Worm (Caenorhabditis elegans) whole organism, L3 larva: ENCODE data around the gene C11H1.9.

Experiments used
- ceh-16 ChIP-seq: sonication (generic microtip); optimal IDR thresholded peaks from 2 replicates; lab custom pipeline; 2017; ENCODE audit warnings: missing biosample characterization, missing genetic modification characterization
- elt-2 ChIP-seq: sonication (generic microtip); optimal IDR thresholded peaks from 2 replicates; lab custom pipeline; 2016; ENCODE audit warnings: missing genetic modification reagents, mild to moderate bottlenecking, missing genetic modification characterization, missing compliant biosample characterization
- lin-15B ChIP-seq: fragments of 150-350 bp; optimal IDR thresholded peaks from 2 replicates; lab custom pipeline; 2014; ENCODE audit warnings: missing biosample characterization, missing genetic modification characterization
- nhr-12 ChIP-seq: fragments of 150-350 bp; optimal IDR thresholded peaks from 2 replicates; lab custom pipeline; 2014; ENCODE audit warnings: missing biosample characterization, missing genetic modification characterization
- unc-62 ChIP-seq: fragments of 150-350 bp; sonication (generic microtip); optimal IDR thresholded peaks from 4 replicates; lab custom pipeline; 2014; ENCODE audit warnings: missing biosample characterization, missing genetic modification reagents, missing genetic modification characterization
- ztf-11 ChIP-seq: fragments of 150-350 bp; optimal IDR thresholded peaks from 2 replicates; lab custom pipeline; 2014; ENCODE audit warnings: missing biosample characterization, missing genetic modification characterization

DNA sequence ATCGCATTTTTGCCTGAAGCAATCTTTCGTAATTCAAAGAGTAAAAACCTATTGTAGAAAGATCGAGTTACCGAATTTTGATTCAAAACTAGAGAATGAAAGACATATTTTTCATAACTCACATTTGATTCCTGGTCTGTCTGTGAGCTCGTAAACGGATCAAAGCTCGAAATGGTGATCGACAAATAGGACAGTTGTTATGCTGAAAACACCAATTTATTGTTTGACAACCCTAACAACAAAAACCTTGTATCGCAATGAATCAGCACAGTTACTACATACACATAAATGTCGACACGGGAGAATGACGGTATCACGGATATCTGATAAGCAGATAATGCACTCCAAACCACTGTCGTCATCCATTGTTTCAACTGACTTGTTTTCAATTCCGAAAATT is 10.5 kb downstream of the C11H1.9 start:
- no peak for TF ChIP-seq elt-2 (tag; lab: Kevin White, UChicago)
- TF ChIP-seq nhr-12 (tag; lab: Kevin White, UChicago): no peak
- no peak for TF ChIP-seq ceh-16
- no peak for TF ChIP-seq lin-15B (tag; lab: Kevin White, UChicago)
- no peak for TF ChIP-seq unc-62 (GFP tag; lab: Kevin White, UChicago)
- no peak for TF ChIP-seq ztf-11 (tag; lab: Kevin White, UChicago)
